Worm (Caenorhabditis elegans): Measurements from ENCODE around the gene hpo-34.

The hpo-34 gene

DNA sequence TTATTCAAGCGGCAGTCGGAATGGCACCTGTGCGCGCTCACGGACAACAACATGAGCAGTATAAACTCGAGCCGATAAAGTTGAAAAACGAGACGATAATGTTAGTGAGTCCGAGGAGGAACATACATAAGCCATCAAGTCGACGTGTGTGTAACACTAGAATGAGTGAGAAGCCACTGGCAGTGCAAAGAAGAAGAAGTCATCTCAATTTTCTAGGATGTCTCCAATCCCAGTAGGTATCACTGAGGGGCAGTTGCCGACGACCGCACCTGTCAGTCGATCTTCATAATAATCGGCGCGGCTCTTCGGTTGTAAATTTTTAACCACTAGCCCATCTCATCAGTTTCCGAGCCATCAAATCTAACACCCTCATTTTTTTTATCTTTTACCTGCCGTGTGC is 41.2 kb upstream of the hpo-34 start:
- TF ChIP-seq nfya-1 (tag; optimal IDR thresholded peaks at IDR 0.05) (no peak), unc-55 (GFP tag; optimal IDR thresholded peaks at IDR 0.05) (peak; percentile 29), ceh-30 (tag; optimal IDR thresholded peaks at IDR 0.05) (no peak), rnt-1 (tag; optimal IDR thresholded peaks at IDR 0.05) (peak; percentile 61), ceh-34 (tag; optimal IDR thresholded peaks at IDR 0.05) (peak; percentile 65)

DNA sequence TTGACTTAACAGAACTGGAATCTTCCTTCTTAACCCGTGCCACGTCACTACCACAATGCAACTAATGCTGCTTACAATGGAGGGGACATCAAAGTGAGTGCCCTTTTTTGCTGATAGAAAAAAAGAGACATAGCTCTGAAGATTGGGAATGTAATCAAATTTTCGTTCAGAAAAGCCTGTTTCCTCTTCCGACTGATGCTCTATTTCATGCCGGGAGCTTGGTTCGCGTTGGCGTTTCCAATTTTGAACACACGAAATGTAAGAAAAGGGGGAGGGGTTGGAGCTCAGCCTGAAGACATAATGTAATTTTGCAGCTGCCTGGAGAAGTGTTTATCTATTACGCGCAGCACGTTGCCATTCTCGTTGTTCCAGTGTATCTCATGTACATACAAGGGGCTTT is 39.3 kb upstream of the hpo-34 start:
- peak; percentile 94 for TF ChIP-seq unc-42 (tag; optimal IDR thresholded peaks at IDR 0.05)
- TF ChIP-seq C08G9.2 (tag; optimal IDR thresholded peaks at IDR 0.05) = no peak
- no peak for TF ChIP-seq tbx-7 (tag; optimal IDR thresholded peaks at IDR 0.05)
- TF ChIP-seq ceh-34 (tag; optimal IDR thresholded peaks at IDR 0.05) = no peak

DNA sequence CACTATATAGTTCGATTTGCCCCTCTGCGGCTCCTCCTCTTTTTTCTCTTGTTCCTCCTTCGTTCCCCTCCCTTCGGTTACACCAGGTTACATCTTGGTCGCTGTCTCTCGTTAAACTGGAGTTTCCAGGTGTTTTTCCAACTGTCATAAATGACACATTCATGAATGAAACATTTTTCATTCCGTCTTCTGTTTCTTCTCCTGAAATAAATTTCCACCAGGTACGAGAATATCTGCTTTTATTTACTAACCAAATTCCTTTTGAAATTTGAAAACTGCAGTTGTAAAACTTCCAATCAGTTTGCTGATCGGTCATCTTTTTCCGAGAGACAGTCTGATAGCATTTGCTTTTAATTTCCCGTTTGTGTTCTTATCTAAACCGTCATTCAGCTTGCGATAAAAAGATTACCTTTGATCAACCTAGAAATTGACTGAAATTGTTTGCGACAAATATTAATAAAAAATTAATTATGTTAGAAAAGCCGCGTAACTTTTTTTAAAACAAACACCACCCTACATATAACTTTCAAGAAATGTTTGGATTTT is 37.4 kb upstream of the hpo-34 start, which contains the start of gene C35C5.10:
TSS of gene C35C5.10 (plus strand) at position 51 of the 546 bp plus-strand sequence.
- no peak for TF ChIP-seq pag-3 (tag; optimal IDR thresholded peaks at IDR 0.05; ENCODE audit: borderline replicate concordance)
- TF ChIP-seq elt-2 (tag; optimal IDR thresholded peaks at IDR 0.05) = no peak
- TF ChIP-seq pha-2 (tag; optimal IDR thresholded peaks at IDR 0.05) = no peak
- TF ChIP-seq ceh-30 (tag; optimal IDR thresholded peaks at IDR 0.05) = no peak
- TF ChIP-seq lin-11 (tag; optimal IDR thresholded peaks at IDR 0.05) = no peak
- no peak for TF ChIP-seq nhr-11 (tag; optimal IDR thresholded peaks at IDR 0.05)

DNA sequence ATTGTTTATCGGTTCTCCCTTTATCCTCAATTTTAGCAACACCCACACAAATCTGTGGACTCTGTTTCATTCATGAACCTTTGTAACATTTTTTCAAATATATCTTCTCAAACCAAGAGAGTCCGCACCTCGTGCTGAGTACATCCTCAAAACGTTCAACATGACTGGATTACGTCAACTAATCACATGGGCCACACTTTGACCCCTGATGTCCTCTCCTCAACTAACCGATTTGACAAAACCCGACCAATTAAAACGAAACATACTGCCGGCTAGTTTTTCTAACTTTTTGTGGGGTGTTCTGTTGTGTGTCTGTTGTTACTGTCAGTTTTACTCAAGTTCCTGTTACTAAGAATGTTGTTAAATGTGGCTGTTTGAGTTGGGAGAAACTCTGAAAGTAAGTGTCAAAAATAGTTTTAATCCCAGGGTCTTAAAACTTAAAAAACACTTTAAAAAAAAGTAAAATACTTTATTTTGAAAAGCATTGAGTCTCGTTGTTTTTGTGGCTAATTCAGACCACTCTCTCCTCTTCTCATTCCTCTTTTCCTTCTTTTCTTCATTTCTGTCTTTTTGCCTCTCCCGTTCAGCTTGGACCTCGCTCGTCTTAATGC is 36.8 kb upstream of the hpo-34 start:
- TF ChIP-seq K02D7.2 (tag; optimal IDR thresholded peaks at IDR 0.05) (no peak), unc-42 (tag; optimal IDR thresholded peaks at IDR 0.05) (no peak), gmeb-2 (tag; optimal IDR thresholded peaks at IDR 0.05) (no peak), dve-1 (tag; optimal IDR thresholded peaks at IDR 0.05) (no peak), unc-55 (GFP tag; optimal IDR thresholded peaks at IDR 0.05) (no peak), lim-6 (tag; optimal IDR thresholded peaks at IDR 0.05) (no peak), lin-11 (tag; optimal IDR thresholded peaks at IDR 0.05) (no peak)

DNA sequence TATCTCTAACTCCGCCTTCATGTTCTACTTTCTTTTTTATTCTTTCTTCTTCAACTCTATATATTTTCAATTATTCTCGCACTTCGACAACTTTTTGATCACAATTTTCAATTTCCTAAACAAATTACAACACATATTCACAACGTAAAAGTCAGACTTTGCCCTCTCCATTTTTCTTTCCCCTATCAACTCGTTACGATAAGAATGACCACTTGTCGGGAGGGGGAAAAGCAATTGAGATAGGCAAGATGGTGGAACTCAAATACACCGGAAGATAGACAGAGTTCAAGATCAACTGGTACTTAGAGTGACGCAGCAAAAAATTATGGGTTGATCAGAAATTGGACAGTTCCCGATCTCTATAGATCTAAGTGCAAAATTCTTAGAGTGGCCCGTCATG is 36.2 kb upstream of the hpo-34 start:
- TF ChIP-seq ztf-16 (tag; optimal IDR thresholded peaks at IDR 0.05) = no peak
- no peak for TF ChIP-seq ceh-14 (tag; optimal IDR thresholded peaks at IDR 0.05)
- TF ChIP-seq Y22D7AL.16 (tag; optimal IDR thresholded peaks at IDR 0.05) = no peak
- TF ChIP-seq T23F11.4 (GFP tag; optimal IDR thresholded peaks at IDR 0.05) = no peak
- TF ChIP-seq ceh-18 (tag; optimal IDR thresholded peaks at IDR 0.05) = no peak
- no peak for TF ChIP-seq lin-11 (tag; optimal IDR thresholded peaks at IDR 0.05)
- no peak for TF ChIP-seq hlh-30 (tag; optimal IDR thresholded peaks at IDR 0.05; ENCODE audit: insufficient read depth)
- TF ChIP-seq ceh-30 (tag; optimal IDR thresholded peaks at IDR 0.05) = no peak
- TF ChIP-seq hlh-6 (tag; optimal IDR thresholded peaks at IDR 0.05) = no peak

DNA sequence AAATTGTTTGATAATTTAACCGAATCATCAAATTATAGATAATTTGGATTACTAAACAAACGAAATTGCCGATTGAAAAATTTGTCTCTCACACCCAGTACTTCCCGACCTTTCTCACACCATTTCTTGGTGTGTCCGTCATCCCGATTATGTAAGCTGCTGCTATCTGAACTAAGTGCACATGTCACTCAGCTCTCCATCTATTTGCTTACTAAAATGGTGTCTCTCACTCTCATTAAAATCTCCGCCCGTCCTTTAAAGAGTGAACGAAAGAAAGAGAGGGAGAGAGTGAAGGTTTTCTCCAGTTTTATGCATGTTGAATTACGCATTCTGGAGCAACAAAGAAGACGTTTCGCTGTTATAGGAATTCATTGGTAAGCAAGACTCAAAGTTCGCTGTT is 35.7 kb upstream of the hpo-34 start:
- TF ChIP-seq ceh-31 (tag; optimal IDR thresholded peaks at IDR 0.05) (peak; percentile 30), che-1 (tag; optimal IDR thresholded peaks at IDR 0.05) (no peak), ceh-30 (tag; optimal IDR thresholded peaks at IDR 0.05) (no peak), ceh-34 (tag; optimal IDR thresholded peaks at IDR 0.05) (no peak), unc-3 (GFP tag; conservative IDR thresholded peaks at IDR 0.05) (no peak), unc-3 (tag; optimal IDR thresholded peaks at IDR 0.05) (no peak), unc-55 (GFP tag; optimal IDR thresholded peaks at IDR 0.05) (peak; percentile 42)

DNA sequence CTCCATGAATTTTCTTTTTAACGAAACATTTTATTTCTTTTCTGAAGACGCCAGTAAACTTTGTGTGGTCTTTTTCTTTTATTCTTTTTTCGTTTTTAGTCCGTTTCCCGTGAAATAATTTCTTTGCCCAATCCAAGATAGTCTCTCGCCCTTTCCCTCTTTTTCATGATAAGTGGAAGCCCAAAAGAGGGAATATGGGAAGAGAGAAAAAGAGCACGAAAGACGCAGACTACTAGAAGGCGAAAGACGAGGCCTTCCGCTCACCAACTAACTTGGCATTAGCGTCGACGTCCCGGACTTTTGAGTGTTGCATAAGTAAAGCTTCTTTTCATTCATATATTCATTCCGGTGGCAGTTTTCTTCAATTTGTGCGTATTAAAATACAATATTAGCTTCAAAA is 34.0 kb upstream of the hpo-34 start:
- peak; percentile 50 for TF ChIP-seq unc-42 (tag; optimal IDR thresholded peaks at IDR 0.05)
- TF ChIP-seq ceh-31 (tag; optimal IDR thresholded peaks at IDR 0.05) = peak; percentile 27
- no peak for TF ChIP-seq ceh-14 (tag; optimal IDR thresholded peaks at IDR 0.05)
